Fruit fly (Drosophila melanogaster) whole organism, wandering third instar larva: ENCODE measurements around the gene MFS3.

Source experiments
- Hr78 ChIP-seq: fragments of >200 bp; optimal IDR thresholded peaks from 2 replicates; lab custom pipeline; 2017; ENCODE audit warnings: missing biosample characterization, missing genetic modification characterization
- Mio ChIP-seq: sonication (Bioruptor generic); optimal IDR thresholded peaks from 2 replicates; lab custom pipeline; 2016; ENCODE audit warnings: missing biosample characterization, missing genetic modification characterization
- N ChIP-seq: fragments of >200 bp; optimal IDR thresholded peaks from 2 replicates; lab custom pipeline; 2018; ENCODE audit warnings: missing biosample characterization, missing external identifiers, missing genetic modification characterization
- Rel ChIP-seq, 2 experiments: fragments of 200-800 bp; sonication (Bioruptor generic) in 1 of 2; optimal IDR thresholded peaks; 2 replicates in 1 of 2; 3 replicates in 1 of 2; lab custom pipeline; 2016 to 2019; ENCODE audit warnings: mild to moderate bottlenecking in 2 of 2, missing biosample characterization in 2 of 2, missing genetic modification characterization in 2 of 2, moderate library complexity in 1 of 2
- dl ChIP-seq, 2 experiments: fragments of 175-275, 200-275 bp in 1 of 2; fragments of 200-275 bp in 1 of 2; sonication (Bioruptor generic); optimal IDR thresholded peaks; lab custom pipeline; 2018; ENCODE audit warnings: mild to moderate bottlenecking in 2 of 2, missing biosample characterization in 2 of 2, missing genetic modification characterization in 2 of 2, moderate library complexity in 2 of 2; ENCODE audit not compliant: partially characterized antibody in 2 of 2, insufficient read depth in 1 of 2
- pan ChIP-seq: fragments of >200 bp; optimal IDR thresholded peaks from 2 replicates; lab custom pipeline; 2017

DNA sequence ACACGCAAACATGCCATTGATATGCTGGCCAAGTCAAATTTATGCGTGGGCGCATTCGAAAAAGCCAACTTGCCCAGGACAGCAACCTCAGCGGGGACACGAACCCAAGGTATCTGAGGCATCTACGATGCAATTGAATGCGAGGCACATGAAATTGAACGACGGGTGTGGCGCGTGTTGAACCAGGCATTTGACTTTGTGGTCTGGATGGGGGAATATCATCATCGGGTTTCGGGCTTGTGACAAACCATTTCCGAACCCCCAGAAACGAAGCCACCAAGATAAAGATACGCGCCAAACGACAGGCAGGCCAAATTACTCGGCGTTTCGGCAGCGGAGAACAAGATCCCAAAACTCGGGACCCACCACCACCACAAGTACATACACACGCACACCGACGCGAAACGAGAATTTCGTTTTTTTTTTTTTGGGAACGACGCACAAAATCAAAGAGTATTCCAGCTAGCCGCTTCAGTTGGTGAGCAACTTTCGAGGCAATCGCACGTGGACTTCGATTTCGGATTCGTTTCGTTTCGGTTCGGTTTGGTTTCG lies at the start of gene MFS3:
- no peak for TF ChIP-seq pan (lab: Kevin White, UChicago)
- no peak for TF ChIP-seq Mio (GFP tag; lab: Kevin White, UChicago)
- TF ChIP-seq Hr78, result no peak
- TF ChIP-seq N (GFP tag; lab: Kevin White, UChicago), result no peak
- TF ChIP-seq dl (GFP tag; optimal IDR thresholded peaks at IDR 0.05; lab: Kevin White, UChicago; ENCODE audit: insufficient read depth in 1 of 2, partially characterized antibody in 2 of 2), result no peak
- peak; percentile 44 for TF ChIP-seq Rel (GFP tag; optimal IDR thresholded peaks at IDR 0.05; lab: Kevin White, UChicago)
- peak; percentile 32 for TF ChIP-seq Rel (tag; optimal IDR thresholded peaks at IDR 0.05; lab: Kevin White, UChicago)
